Fruit fly (Drosophila melanogaster): ENCODE measurements around the gene PTPMT1.

PTPMT1 gene

dm6 chr3R:23723381-23724034 is 34.6 kb upstream of the PTPMT1 start (continued):
- no peak for TF ChIP-seq sna (GFP tag; IDR thresholded peaks at IDR 0.05; ENCODE audit: partially characterized antibody)
- no peak for TF ChIP-seq H2.0 (GFP tag; IDR thresholded peaks at IDR 0.05)
- no peak for TF ChIP-seq Lim3 (GFP tag; IDR thresholded peaks at IDR 0.05)
- peak; percentile 23 for TF ChIP-seq ems (GFP tag; optimal IDR thresholded peaks at IDR 0.05)
- no peak for TF ChIP-seq Elba2 (GFP tag; optimal IDR thresholded peaks at IDR 0.05)
- TF ChIP-seq CG17568 (GFP tag; optimal IDR thresholded peaks at IDR 0.05), result peak; percentile 48
- no peak for TF ChIP-seq jing (GFP tag; optimal IDR thresholded peaks at IDR 0.05)
- peak; percentile 36; the same call in 1 of the 2 replicates for TF ChIP-seq E2f2 (GFP tag; IDR thresholded peaks at IDR 0.05)
- peak; percentile 88 for TF ChIP-seq CG34376 (GFP tag; optimal IDR thresholded peaks at IDR 0.05)
- TF ChIP-seq CG15479 (GFP tag; optimal IDR thresholded peaks at IDR 0.05), result peak; percentile 22
- TF ChIP-seq mam (GFP tag; optimal IDR thresholded peaks at IDR 0.05), result no peak
- peak; percentile 52 for TF ChIP-seq Ada2b (GFP tag; IDR thresholded peaks at IDR 0.05)
- TF ChIP-seq CG3065 (GFP tag; optimal IDR thresholded peaks at IDR 0.05), result no peak
- peak; percentile 73 for TF ChIP-seq CG11504 (tag; optimal IDR thresholded peaks at IDR 0.05)
- TF ChIP-seq Hand (GFP tag; optimal IDR thresholded peaks at IDR 0.05), result no peak
- TF ChIP-seq chinmo (GFP tag; IDR thresholded peaks at IDR 0.05; ENCODE audit: partially characterized antibody), result peak; percentile 76; the same call in 1 of the 4 replicates
- TF ChIP-seq vnd (GFP tag; IDR thresholded peaks at IDR 0.05; ENCODE audit: partially characterized antibody), result no peak
- TF ChIP-seq CG1024 (GFP tag; IDR thresholded peaks at IDR 0.05), result peak; percentile 77
- peak; percentile 49; the same call in 1 of the 2 replicates for TF ChIP-seq Bgb (GFP tag; IDR thresholded peaks at IDR 0.05; ENCODE audit: partially characterized antibody)
- no peak for TF ChIP-seq CG7963 (GFP tag; IDR thresholded peaks at IDR 0.05; ENCODE audit: partially characterized antibody)
- peak; percentile 43 for TF ChIP-seq run (tag; optimal IDR thresholded peaks at IDR 0.05)
- TF ChIP-seq pb (GFP tag; optimal IDR thresholded peaks at IDR 0.05), result peak; percentile 73
- TF ChIP-seq grau (tag; optimal IDR thresholded peaks at IDR 0.05), result no peak
- 0 out of 2 replicates have a peak, but pooled peaks have one; percentile 5 for TF ChIP-seq CG9932 (GFP tag; IDR thresholded peaks at IDR 0.05)
- TF ChIP-seq da (GFP tag; optimal IDR thresholded peaks at IDR 0.05), result no peak
- 0 out of 3 replicates have a peak, but pooled peaks have one; percentile 59 for TF ChIP-seq CG11456 (GFP tag; IDR thresholded peaks at IDR 0.05)
- no peak for TF ChIP-seq ap (GFP tag; IDR thresholded peaks at IDR 0.05)
- TF ChIP-seq nau (GFP tag; optimal IDR thresholded peaks at IDR 0.05), result peak; percentile 70
- no peak for TF ChIP-seq BtbVII (GFP tag; optimal IDR thresholded peaks at IDR 0.05)
- no peak for TF ChIP-seq zen (tag; optimal IDR thresholded peaks at IDR 0.05)
- TF ChIP-seq dpn (GFP tag; optimal IDR thresholded peaks at IDR 0.05), result no peak
- TF ChIP-seq CG2129 (GFP tag; IDR thresholded peaks at IDR 0.05; ENCODE audit: partially characterized antibody), result no peak
- peak; percentile 91 for TF ChIP-seq gce (GFP tag; IDR thresholded peaks at IDR 0.05)
- no peak for TF ChIP-seq pzg (GFP tag; optimal IDR thresholded peaks at IDR 0.05)
- TF ChIP-seq NfI (GFP tag; optimal IDR thresholded peaks at IDR 0.05), result no peak
- no peak for TF ChIP-seq CG3163 (GFP tag; optimal IDR thresholded peaks at IDR 0.05)
- TF ChIP-seq gcm2 (GFP tag; optimal IDR thresholded peaks at IDR 0.05), result no peak
- TF ChIP-seq Pdp1 (GFP tag; optimal IDR thresholded peaks at IDR 0.05), result peak; percentile 29 to 89
- TF ChIP-seq gt (GFP tag; IDR thresholded peaks at IDR 0.05), result no peak
- TF ChIP-seq Mad (GFP tag; optimal IDR thresholded peaks at IDR 0.05), result no peak
- TF ChIP-seq fru (optimal IDR thresholded peaks at IDR 0.05), result no peak
- no peak for TF ChIP-seq salm (tag; optimal IDR thresholded peaks at IDR 0.05)
- no peak; the same call in 1 of the 2 replicates for TF ChIP-seq toy (GFP tag; IDR thresholded peaks at IDR 0.05)
- no peak for TF ChIP-seq Dfd (GFP tag; optimal IDR thresholded peaks at IDR 0.05)
- TF ChIP-seq sqz (GFP tag; optimal IDR thresholded peaks at IDR 0.05), result peak; percentile 49
- TF ChIP-seq CG1233 (GFP tag; optimal IDR thresholded peaks at IDR 0.05), result peak; percentile 36
- TF ChIP-seq sisA (GFP tag; IDR thresholded peaks at IDR 0.05), result no peak
- no peak for TF ChIP-seq lilli (GFP tag; optimal IDR thresholded peaks at IDR 0.05)
- peak; percentile 93 for TF ChIP-seq sens (GFP tag)
- TF ChIP-seq Fer2 (tag; optimal IDR thresholded peaks at IDR 0.05), result no peak
